Worm (Caenorhabditis elegans): ENCODE data around the gene srx-16.

DNA sequence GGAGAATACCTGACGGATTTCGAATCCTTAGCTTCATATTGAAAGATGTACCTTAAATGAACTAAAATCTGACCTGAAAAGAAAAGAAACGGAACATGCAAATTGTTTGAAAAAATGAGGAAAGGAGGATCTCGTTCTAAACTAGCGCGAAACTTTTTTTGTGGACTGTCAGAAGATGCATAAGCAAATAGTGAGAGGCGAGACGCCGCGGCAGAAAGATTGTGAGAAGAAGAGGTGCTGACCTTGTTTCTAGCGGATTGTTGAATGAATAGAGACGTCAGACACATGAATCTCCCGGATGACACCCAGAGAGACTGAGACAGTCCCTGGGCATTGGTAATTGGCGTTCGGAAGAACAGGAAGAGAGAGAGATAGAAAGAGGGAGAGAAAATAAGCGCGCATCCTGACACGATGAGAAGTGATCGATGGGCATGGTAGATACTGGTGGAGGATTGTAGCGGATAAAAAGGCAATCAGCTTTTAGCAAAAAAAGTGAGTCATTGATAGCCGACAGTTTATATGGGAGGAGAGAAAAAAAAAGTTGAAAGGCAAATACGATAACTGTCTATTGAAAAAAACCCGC lies 6.1 kb upstream of the srx-16 start, which contains the start of gene ptr-15:
- no peak for TF ChIP-seq ceh-30 (tag; optimal IDR thresholded peaks at IDR 0.05)
- TF ChIP-seq ama-1 (optimal IDR thresholded peaks at IDR 0.05), result no peak
- TF ChIP-seq nfya-1 (tag; optimal IDR thresholded peaks at IDR 0.05), result peak; percentile 11
- no peak for TF ChIP-seq pqm-1 (tag; optimal IDR thresholded peaks at IDR 0.05)
- TF ChIP-seq unc-86 (tag; optimal IDR thresholded peaks at IDR 0.05), result no peak
- TF ChIP-seq ets-4 (tag; optimal IDR thresholded peaks at IDR 0.05), result no peak
